Worm (Caenorhabditis elegans) whole organism, L4/young adult: ENCODE data around the gene srh-135.

Experiments used
- W03F9.2 ChIP-seq: fragments of 150-350 bp; optimal IDR thresholded peaks from 2 replicates; lab custom pipeline; 2014; ENCODE audit warnings: missing biosample characterization, missing genetic modification characterization
- dao-5 ChIP-seq: sonication (generic microtip); optimal IDR thresholded peaks from 2 replicates; lab custom pipeline; 2016; ENCODE audit warnings: missing genotype, missing genetic modification characterization, moderate library complexity, missing compliant biosample characterization
- him-1 ChIP-seq: sonication (generic microtip); optimal IDR thresholded peaks from 2 replicates; lab custom pipeline; 2016; ENCODE audit warnings: missing genotype, missing genetic modification reagents, missing genetic modification characterization, missing compliant biosample characterization

ce11 chrII:10204428-10205049 is 22.4 kb downstream of the srh-135 start:
- TF ChIP-seq W03F9.2 (tag; lab: Kevin White, UChicago) (no peak), him-1 (tag; lab: Kevin White, UChicago) (no peak), dao-5 (tag; lab: Kevin White, UChicago) (no peak)
